Fruit fly (Drosophila melanogaster) whole organism, pupa: ENCODE measurements around the gene CG7166.

Experiments used
- CG10348 ChIP-seq: fragments of 200-800 bp; sonication (Bioruptor generic); IDR thresholded peaks from 2 replicates; pipeline ENCODE4 v1.3.6; 2022; ENCODE audit warnings: missing biosample characterization, missing genetic modification characterization
- CG12605 ChIP-seq: fragments of 200-800 bp; sonication (Bioruptor generic); IDR thresholded peaks from 2 replicates; pipeline ENCODE4 v1.3.6; 2022; ENCODE audit warnings: missing biosample characterization, missing genetic modification characterization
- CG13204 ChIP-seq: fragments of 200-800 bp; sonication (Bioruptor generic); optimal IDR thresholded peaks from 2 replicates; lab custom pipeline; 2018; ENCODE audit warnings: missing biosample characterization, mild to moderate bottlenecking, missing genetic modification characterization, moderate library complexity
- CG14655 ChIP-seq: fragments of 200-800 bp; sonication (Bioruptor generic); optimal IDR thresholded peaks from 3 replicates; lab custom pipeline; 2017; ENCODE audit warnings: mild to moderate bottlenecking, missing biosample characterization, missing genetic modification reagents, missing genetic modification characterization
- CG15710 ChIP-seq: fragments of 200-800 bp; sonication (Bioruptor generic); optimal IDR thresholded peaks from 2 replicates; lab custom pipeline; 2018; ENCODE audit warnings: missing biosample characterization, mild to moderate bottlenecking, missing genetic modification characterization, moderate library complexity
- CG17806 ChIP-seq: fragments of 200-800 bp; sonication (Bioruptor generic); optimal IDR thresholded peaks from 2 replicates; lab custom pipeline; 2018; ENCODE audit warnings: missing biosample characterization, mild to moderate bottlenecking, missing genetic modification characterization, moderate library complexity
- CG32121 ChIP-seq: fragments of 200-800 bp; sonication (Bioruptor generic); IDR thresholded peaks from 2 replicates; pipeline ENCODE4 v1.3.6; 2022; ENCODE audit warnings: missing biosample characterization, missing genetic modification characterization
- CG34367 ChIP-seq: fragments of 200-800 bp; sonication (Bioruptor generic); optimal IDR thresholded peaks from 2 replicates; lab custom pipeline; 2018; ENCODE audit warnings: missing biosample characterization, mild to moderate bottlenecking, missing genetic modification characterization
- CG4496 ChIP-seq: fragments of 200-800 bp; sonication (Bioruptor generic); IDR thresholded peaks from 3 replicates; pipeline ENCODE4 v1.3.6; 2022; ENCODE audit warnings: missing biosample characterization, missing genetic modification characterization
- CG8159 ChIP-seq: fragments of 200-800 bp; sonication (Bioruptor generic); optimal IDR thresholded peaks from 3 replicates; lab custom pipeline; 2018; ENCODE audit warnings: missing biosample characterization, mild to moderate bottlenecking, missing genetic modification characterization, moderate library complexity
- CG8301 ChIP-seq: fragments of 200-800 bp; sonication (Bioruptor generic); optimal IDR thresholded peaks from 2 replicates; lab custom pipeline; 2018; ENCODE audit warnings: missing biosample characterization, mild to moderate bottlenecking, missing genetic modification characterization
- CG9948 ChIP-seq: fragments of 200-800 bp; sonication (Bioruptor generic); optimal IDR thresholded peaks from 2 replicates; lab custom pipeline; 2018; ENCODE audit warnings: missing biosample characterization, mild to moderate bottlenecking, missing genetic modification characterization, moderate library complexity
- D1 ChIP-seq: fragments of 200-800 bp; sonication (Bioruptor generic); optimal IDR thresholded peaks from 2 replicates; lab custom pipeline; 2018; ENCODE audit warnings: missing biosample characterization, mild to moderate bottlenecking, missing genetic modification characterization, moderate library complexity
- EcR ChIP-seq: fragments of 200-800 bp; sonication (Bioruptor generic); optimal IDR thresholded peaks from 3 replicates; lab custom pipeline; 2019; ENCODE audit warnings: missing biosample characterization, missing genetic modification characterization, mild to moderate bottlenecking, moderate library complexity, missing genetic modification reagents
- Ets98B ChIP-seq: fragments of 200-800 bp; sonication (Bioruptor generic); IDR thresholded peaks from 2 replicates; pipeline ENCODE4 v1.3.6; 2022; ENCODE audit warnings: missing biosample characterization, missing genetic modification characterization
- Pif1A ChIP-seq: fragments of 200-800 bp; sonication (Bioruptor generic); optimal IDR thresholded peaks from 3 replicates; lab custom pipeline; 2016; ENCODE audit warnings: missing biosample characterization, missing genetic modification characterization
- Pif1B ChIP-seq: fragments of 200-800 bp; sonication (Bioruptor generic); optimal IDR thresholded peaks from 3 replicates; lab custom pipeline; 2016; ENCODE audit warnings: missing biosample characterization, missing genetic modification characterization
- Snoo ChIP-seq: fragments of 200-800 bp; sonication (Bioruptor generic); optimal IDR thresholded peaks from 3 replicates; lab custom pipeline; 2017; ENCODE audit warnings: missing biosample characterization, mild to moderate bottlenecking, missing genetic modification characterization, inconsistent platforms
- fd96Ca ChIP-seq: fragments of 200-800 bp; sonication (Bioruptor generic); IDR thresholded peaks from 3 replicates; pipeline ENCODE4 v1.3.6; 2022; ENCODE audit warnings: missing biosample characterization, missing genetic modification characterization
- gl ChIP-seq: fragments of 200-800 bp; sonication (Bioruptor generic); optimal IDR thresholded peaks from 2 replicates; lab custom pipeline; 2018; ENCODE audit warnings: missing biosample characterization, mild to moderate bottlenecking, missing genetic modification characterization
- rn ChIP-seq: fragments of 200-800 bp; sonication (Bioruptor generic); IDR thresholded peaks from 2 replicates; pipeline ENCODE4 v1.3.6; 2022; ENCODE audit warnings: missing biosample characterization, missing genetic modification characterization

The CG7166 gene

dm6 chr3L:21639059-21639458, 13.6 kb upstream of the CG7166 start, which contains the start of gene CG32445:
TSS of gene CG32445 (plus strand) at chr3L:21639359.
- TF ChIP-seq CG13204 (GFP tag; lab: Kevin White, UChicago) = no peak
- no peak for TF ChIP-seq fd96Ca (GFP tag; lab: Robert Waterston, UW)
- TF ChIP-seq EcR (GFP tag; lab: Kevin White, UChicago) = no peak
- TF ChIP-seq D1 = no peak
- TF ChIP-seq Pif1B (GFP tag; lab: Kevin White, UChicago) = no peak
- TF ChIP-seq Ets98B = no peak
- TF ChIP-seq CG8159 (tag; lab: Kevin White, UChicago) = no peak
- TF ChIP-seq gl = no peak
- TF ChIP-seq CG14655 (GFP tag; lab: Kevin White, UChicago) = no peak
- TF ChIP-seq, all 21 proteins: peak for 0

dm6 chr3L:21636265-21636993, 11.0 kb upstream of the CG7166 start, which contains the start of gene CG32444:
TSS of gene CG32444 (plus strand) at chr3L:21636947.
- TF ChIP-seq CG9948 (tag; lab: Kevin White, UChicago) (no peak), CG8301 (tag; lab: Kevin White, UChicago) (no peak), CG32121 (no peak), gl (no peak), CG4496 (GFP tag; lab: Robert Waterston, UW) (no peak), CG14655 (GFP tag; lab: Kevin White, UChicago) (no peak), D1 (no peak), CG12605 (GFP tag; lab: Robert Waterston, UW) (no peak), CG10348 (no peak), Pif1A (GFP tag; lab: Kevin White, UChicago) (no peak), CG34367 (tag; lab: Kevin White, UChicago) (no peak), Pif1B (GFP tag; lab: Kevin White, UChicago) (no peak), CG8159 (tag; lab: Kevin White, UChicago) (no peak), Snoo (no peak), CG17806 (no peak), CG13204 (GFP tag; lab: Kevin White, UChicago) (no peak), rn (GFP tag; lab: Robert Waterston, UW) (no peak)

- TF ChIP-seq rn (GFP tag; lab: Robert Waterston, UW) (no peak), fd96Ca (GFP tag; lab: Robert Waterston, UW) (no peak), CG32121 (no peak), CG8301 (tag; lab: Kevin White, UChicago) (no peak), CG13204 (GFP tag; lab: Kevin White, UChicago) (no peak), Ets98B (no peak), CG4496 (GFP tag; lab: Robert Waterston, UW) (no peak), CG34367 (tag; lab: Kevin White, UChicago) (no peak), CG14655 (GFP tag; lab: Kevin White, UChicago) (no peak), CG8159 (tag; lab: Kevin White, UChicago) (no peak)
Measured at dm6 chr3L:21635208-21635607, 9.8 kb upstream of the CG7166 start, which contains the start of gene ORMDL. TSS of gene ORMDL (plus strand) at chr3L:21635305.

dm6 chr3L:21634152-21634689, 8.8 kb upstream of the CG7166 start, which contains the start of gene MED1:
TSS of gene MED1 (minus strand) at chr3L:21634446.
- no peak for TF ChIP-seq rn (GFP tag; lab: Robert Waterston, UW)
- no peak for TF ChIP-seq CG34367 (tag; lab: Kevin White, UChicago)
- no peak for TF ChIP-seq Snoo
- no peak for TF ChIP-seq gl
- TF ChIP-seq CG8301 (tag; lab: Kevin White, UChicago) = no peak
- TF ChIP-seq CG8159 (tag; lab: Kevin White, UChicago) = no peak
- TF ChIP-seq CG12605 (GFP tag; lab: Robert Waterston, UW) = no peak
- TF ChIP-seq CG9948 (tag; lab: Kevin White, UChicago) = no peak
- no peak for TF ChIP-seq CG14655 (GFP tag; lab: Kevin White, UChicago)
- no peak for TF ChIP-seq CG32121
- TF ChIP-seq Ets98B = no peak
- no peak for TF ChIP-seq CG17806
- no peak for TF ChIP-seq Pif1A (GFP tag; lab: Kevin White, UChicago)
- no peak for TF ChIP-seq fd96Ca (GFP tag; lab: Robert Waterston, UW)

dm6 chr3L:21626036-21626614, 678 bp upstream of the CG7166 start:
- TF ChIP-seq D1 (peak; percentile 70), CG8301 (tag; lab: Kevin White, UChicago) (no peak)

- no peak for TF ChIP-seq CG10348
- no peak for TF ChIP-seq gl
- no peak for TF ChIP-seq CG14655 (GFP tag; lab: Kevin White, UChicago)
- no peak for TF ChIP-seq CG34367 (tag; lab: Kevin White, UChicago)
- no peak for TF ChIP-seq CG15710
- no peak for TF ChIP-seq Ets98B
- TF ChIP-seq Pif1B (GFP tag; lab: Kevin White, UChicago) = no peak
Measured at dm6 chr3L:21617354-21617753, 8.1 kb downstream of the CG7166 start, which contains the start of the genes S1P and CG11307. TSS of gene S1P (minus strand) at chr3L:21617376. TSS of gene CG11307 (plus strand) at chr3L:21617623.
